Fruit fly (Drosophila melanogaster) whole organism, pupa: ENCODE data around the gene Prosbeta6.
"Not testable (repeated sequence)": the region's sequence is repeated elsewhere in the genome, so short reads cannot be mapped to it uniquely, and the experiment has no call there.

Experiments
- CG10348 ChIP-seq: fragments of 200-800 bp; sonication (Bioruptor generic); IDR thresholded peaks from 2 replicates; pipeline ENCODE4 v1.3.6; 2022; ENCODE audit warnings: missing biosample characterization, missing genetic modification characterization
- CG12605 ChIP-seq: fragments of 200-800 bp; sonication (Bioruptor generic); IDR thresholded peaks from 2 replicates; pipeline ENCODE4 v1.3.6; 2022; ENCODE audit warnings: missing biosample characterization, missing genetic modification characterization
- CG13204 ChIP-seq: fragments of 200-800 bp; sonication (Bioruptor generic); optimal IDR thresholded peaks from 2 replicates; lab custom pipeline; 2018; ENCODE audit warnings: missing biosample characterization, mild to moderate bottlenecking, missing genetic modification characterization, moderate library complexity
- CG14655 ChIP-seq: fragments of 200-800 bp; sonication (Bioruptor generic); optimal IDR thresholded peaks from 3 replicates; lab custom pipeline; 2017; ENCODE audit warnings: mild to moderate bottlenecking, missing biosample characterization, missing genetic modification reagents, missing genetic modification characterization
- CG15710 ChIP-seq: fragments of 200-800 bp; sonication (Bioruptor generic); optimal IDR thresholded peaks from 2 replicates; lab custom pipeline; 2018; ENCODE audit warnings: missing biosample characterization, mild to moderate bottlenecking, missing genetic modification characterization, moderate library complexity
- CG17806 ChIP-seq: fragments of 200-800 bp; sonication (Bioruptor generic); optimal IDR thresholded peaks from 2 replicates; lab custom pipeline; 2018; ENCODE audit warnings: missing biosample characterization, mild to moderate bottlenecking, missing genetic modification characterization, moderate library complexity
- CG32121 ChIP-seq: fragments of 200-800 bp; sonication (Bioruptor generic); IDR thresholded peaks from 2 replicates; pipeline ENCODE4 v1.3.6; 2022; ENCODE audit warnings: missing biosample characterization, missing genetic modification characterization
- CG34367 ChIP-seq: fragments of 200-800 bp; sonication (Bioruptor generic); optimal IDR thresholded peaks from 2 replicates; lab custom pipeline; 2018; ENCODE audit warnings: missing biosample characterization, mild to moderate bottlenecking, missing genetic modification characterization
- CG4496 ChIP-seq: fragments of 200-800 bp; sonication (Bioruptor generic); IDR thresholded peaks from 3 replicates; pipeline ENCODE4 v1.3.6; 2022; ENCODE audit warnings: missing biosample characterization, missing genetic modification characterization
- CG8159 ChIP-seq: fragments of 200-800 bp; sonication (Bioruptor generic); optimal IDR thresholded peaks from 3 replicates; lab custom pipeline; 2018; ENCODE audit warnings: missing biosample characterization, mild to moderate bottlenecking, missing genetic modification characterization, moderate library complexity
- CG8301 ChIP-seq: fragments of 200-800 bp; sonication (Bioruptor generic); optimal IDR thresholded peaks from 2 replicates; lab custom pipeline; 2018; ENCODE audit warnings: missing biosample characterization, mild to moderate bottlenecking, missing genetic modification characterization
- CG9948 ChIP-seq: fragments of 200-800 bp; sonication (Bioruptor generic); optimal IDR thresholded peaks from 2 replicates; lab custom pipeline; 2018; ENCODE audit warnings: missing biosample characterization, mild to moderate bottlenecking, missing genetic modification characterization, moderate library complexity
- D1 ChIP-seq: fragments of 200-800 bp; sonication (Bioruptor generic); optimal IDR thresholded peaks from 2 replicates; lab custom pipeline; 2018; ENCODE audit warnings: missing biosample characterization, mild to moderate bottlenecking, missing genetic modification characterization, moderate library complexity
- EcR ChIP-seq: fragments of 200-800 bp; sonication (Bioruptor generic); optimal IDR thresholded peaks from 3 replicates; lab custom pipeline; 2019; ENCODE audit warnings: missing biosample characterization, missing genetic modification characterization, mild to moderate bottlenecking, moderate library complexity, missing genetic modification reagents
- Ets98B ChIP-seq: fragments of 200-800 bp; sonication (Bioruptor generic); IDR thresholded peaks from 2 replicates; pipeline ENCODE4 v1.3.6; 2022; ENCODE audit warnings: missing biosample characterization, missing genetic modification characterization
- Pif1A ChIP-seq: fragments of 200-800 bp; sonication (Bioruptor generic); optimal IDR thresholded peaks from 3 replicates; lab custom pipeline; 2016; ENCODE audit warnings: missing biosample characterization, missing genetic modification characterization
- Pif1B ChIP-seq: fragments of 200-800 bp; sonication (Bioruptor generic); optimal IDR thresholded peaks from 3 replicates; lab custom pipeline; 2016; ENCODE audit warnings: missing biosample characterization, missing genetic modification characterization
- Snoo ChIP-seq: fragments of 200-800 bp; sonication (Bioruptor generic); optimal IDR thresholded peaks from 3 replicates; lab custom pipeline; 2017; ENCODE audit warnings: missing biosample characterization, mild to moderate bottlenecking, missing genetic modification characterization, inconsistent platforms
- fd96Ca ChIP-seq: fragments of 200-800 bp; sonication (Bioruptor generic); IDR thresholded peaks from 3 replicates; pipeline ENCODE4 v1.3.6; 2022; ENCODE audit warnings: missing biosample characterization, missing genetic modification characterization
- gl ChIP-seq: fragments of 200-800 bp; sonication (Bioruptor generic); optimal IDR thresholded peaks from 2 replicates; lab custom pipeline; 2018; ENCODE audit warnings: missing biosample characterization, mild to moderate bottlenecking, missing genetic modification characterization
- rn ChIP-seq: fragments of 200-800 bp; sonication (Bioruptor generic); IDR thresholded peaks from 2 replicates; pipeline ENCODE4 v1.3.6; 2022; ENCODE audit warnings: missing biosample characterization, missing genetic modification characterization

Gene Prosbeta6

DNA sequence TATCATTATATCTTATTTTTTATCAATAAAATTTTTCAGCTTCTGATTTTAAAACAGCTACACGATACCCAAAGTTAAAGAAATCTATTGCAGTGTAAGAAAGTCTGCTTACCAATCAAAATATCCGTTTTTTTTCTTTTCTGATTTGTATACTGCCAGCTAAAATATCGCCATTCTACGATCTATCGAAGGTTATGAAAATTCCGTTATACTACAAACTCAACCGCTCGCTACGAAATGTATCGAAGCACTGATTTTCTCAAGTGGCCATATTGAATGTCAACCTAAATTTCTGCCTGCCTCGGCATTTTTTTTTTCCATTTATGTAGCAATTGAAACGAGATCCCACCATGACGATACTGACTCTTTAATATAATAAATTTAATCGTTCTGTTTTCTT, 30.2 kb downstream of the Prosbeta6 start, which contains the start of gene nxf2:
Gene nxf2, minus strand, starts transcription at position 258 of the 400 bp plus-strand sequence.
- TF ChIP-seq CG32121 (GFP tag; lab: Robert Waterston, UW) = no peak
- no peak for TF ChIP-seq D1 (tag; lab: Kevin White, UChicago)
- TF ChIP-seq CG15710 (tag; lab: Kevin White, UChicago) = no peak
- no peak for TF ChIP-seq CG13204

DNA sequence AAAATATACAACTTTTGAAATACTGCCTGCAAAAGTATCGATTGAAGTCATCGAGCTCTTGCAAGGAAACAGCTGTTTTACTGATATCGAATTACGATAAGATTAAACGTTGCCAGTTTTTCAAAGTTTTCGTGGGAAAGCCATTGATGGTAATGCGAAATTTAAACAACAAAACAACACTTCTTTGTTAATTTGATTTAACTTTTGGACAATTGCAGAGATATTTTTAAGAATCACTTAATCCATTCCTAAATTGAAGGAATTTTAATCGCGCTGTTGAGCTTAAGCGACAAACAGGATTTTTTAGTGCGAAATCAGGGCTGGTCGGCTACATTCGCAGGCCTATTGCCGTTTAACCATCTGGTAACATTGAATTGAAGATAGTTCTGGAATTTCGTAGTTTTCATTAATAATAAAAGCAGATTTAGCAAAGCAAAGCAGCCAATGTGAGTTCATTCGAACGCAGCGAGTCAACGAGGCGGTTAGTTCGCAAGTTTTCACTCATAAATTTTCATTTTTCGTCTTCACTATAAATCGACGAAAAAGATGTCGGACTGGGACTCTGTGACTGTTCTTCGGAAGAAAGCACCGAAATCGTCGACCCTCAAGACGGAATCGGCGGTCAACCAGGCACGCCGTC, 35.8 kb downstream of the Prosbeta6 start, which contains the start of gene mbf1:
Gene mbf1, plus strand, starts transcription at position 130 of the 640 bp plus-strand sequence.
- TF ChIP-seq D1 (tag; lab: Kevin White, UChicago) = no peak
- TF ChIP-seq CG12605 (GFP tag; lab: Robert Waterston, UW) = no peak
- TF ChIP-seq CG17806 = no peak
- no peak for TF ChIP-seq Pif1A (GFP tag; lab: Kevin White, UChicago)
- TF ChIP-seq fd96Ca (GFP tag; lab: Robert Waterston, UW) = no peak
- no peak for TF ChIP-seq CG4496 (GFP tag; lab: Robert Waterston, UW)
- no peak for TF ChIP-seq CG34367
- TF ChIP-seq EcR (GFP tag; lab: Kevin White, UChicago) = no peak
- no peak for TF ChIP-seq CG15710 (tag; lab: Kevin White, UChicago)
- no peak for TF ChIP-seq Ets98B
- TF ChIP-seq CG14655 = no peak
- no peak for TF ChIP-seq Snoo
- TF ChIP-seq, all 21 proteins: peak for 0

DNA sequence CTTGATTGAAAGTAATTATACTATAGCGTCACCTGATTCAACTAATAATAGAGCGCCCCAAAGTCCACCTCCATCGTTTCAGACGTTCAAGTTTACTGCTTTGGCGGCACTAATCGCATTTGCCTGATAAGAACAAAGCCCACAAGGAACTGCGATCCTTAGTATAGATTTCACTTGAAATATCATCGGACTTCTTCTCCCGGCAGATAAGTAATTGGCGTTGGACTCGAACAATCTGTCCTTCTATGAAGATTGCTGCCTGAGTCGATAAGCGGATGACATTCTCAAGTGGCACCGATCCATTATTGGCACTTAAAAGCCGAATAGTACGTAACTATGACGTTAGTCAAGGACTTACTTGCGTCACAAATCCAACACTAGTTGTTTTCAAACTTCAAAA, 37.0 kb downstream of the Prosbeta6 start, which contains the start of gene Mipp1:
Gene Mipp1, minus strand, starts transcription at position 101 of the 400 bp plus-strand sequence.
- not testable (repeated sequence) for TF ChIP-seq CG15710 (tag; lab: Kevin White, UChicago); rn (GFP tag; lab: Robert Waterston, UW); fd96Ca (GFP tag; lab: Robert Waterston, UW)
- TF ChIP-seq, all 21 proteins: peak for 0; not testable (repeated sequence) for 21

DNA sequence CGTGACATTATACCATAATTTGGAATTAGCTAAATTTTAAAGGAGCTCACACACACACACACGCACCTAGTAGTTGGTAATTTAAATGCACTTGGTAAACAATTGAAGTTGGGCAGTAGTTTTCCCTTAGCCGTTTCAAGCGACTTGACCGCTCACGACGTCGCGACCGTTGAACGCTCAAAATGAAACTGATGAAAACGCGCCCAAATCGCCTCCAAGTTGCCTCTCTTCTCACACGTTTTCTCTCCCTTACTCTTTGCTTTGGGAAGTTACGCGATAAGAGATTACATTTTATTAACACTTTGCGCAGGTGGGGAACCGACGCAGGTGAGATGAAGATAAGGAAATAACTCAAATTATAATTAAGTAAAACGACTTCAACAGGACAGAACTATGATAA, 38.0 kb downstream of the Prosbeta6 start:
- TF ChIP-seq Pif1B (GFP tag; lab: Kevin White, UChicago) (no peak), CG13204 (no peak), CG15710 (tag; lab: Kevin White, UChicago) (no peak), CG10348 (GFP tag; lab: Robert Waterston, UW) (no peak), CG4496 (GFP tag; lab: Robert Waterston, UW) (no peak), CG17806 (no peak), CG32121 (GFP tag; lab: Robert Waterston, UW) (0 out of 2 replicates have a peak, but pooled peaks have one; percentile 17), CG14655 (no peak), Ets98B (peak; percentile 41; the same call in 1 of the 2 replicates)

DNA sequence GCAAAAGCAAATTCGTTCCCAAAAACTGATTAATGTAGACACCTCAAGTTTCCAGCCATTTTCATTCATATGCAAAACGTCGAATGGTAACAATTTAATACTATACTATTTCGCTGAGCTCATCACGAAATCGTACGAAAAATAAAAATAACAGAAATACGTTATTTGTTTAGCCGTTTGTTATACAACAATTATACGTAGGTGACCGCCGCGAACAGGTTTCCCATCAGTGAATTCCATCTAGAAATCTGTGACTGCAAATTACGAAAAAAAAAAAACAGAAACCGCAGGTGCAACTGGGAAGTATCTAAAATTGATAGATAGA, 38.5 kb downstream of the Prosbeta6 start:
- TF ChIP-seq Pif1A (GFP tag; lab: Kevin White, UChicago) (no peak), CG4496 (GFP tag; lab: Robert Waterston, UW) (no peak), CG12605 (GFP tag; lab: Robert Waterston, UW) (no peak), fd96Ca (GFP tag; lab: Robert Waterston, UW) (no peak), Pif1B (GFP tag; lab: Kevin White, UChicago) (no peak), gl (tag; lab: Kevin White, UChicago) (no peak), rn (GFP tag; lab: Robert Waterston, UW) (no peak), Snoo (no peak), D1 (tag; lab: Kevin White, UChicago) (no peak), EcR (GFP tag; lab: Kevin White, UChicago) (no peak), CG8301 (no peak), CG15710 (tag; lab: Kevin White, UChicago) (no peak), CG14655 (no peak), CG9948 (no peak), CG17806 (no peak), CG8159 (tag; lab: Kevin White, UChicago) (no peak), Ets98B (no peak), CG32121 (GFP tag; lab: Robert Waterston, UW) (no peak)

DNA sequence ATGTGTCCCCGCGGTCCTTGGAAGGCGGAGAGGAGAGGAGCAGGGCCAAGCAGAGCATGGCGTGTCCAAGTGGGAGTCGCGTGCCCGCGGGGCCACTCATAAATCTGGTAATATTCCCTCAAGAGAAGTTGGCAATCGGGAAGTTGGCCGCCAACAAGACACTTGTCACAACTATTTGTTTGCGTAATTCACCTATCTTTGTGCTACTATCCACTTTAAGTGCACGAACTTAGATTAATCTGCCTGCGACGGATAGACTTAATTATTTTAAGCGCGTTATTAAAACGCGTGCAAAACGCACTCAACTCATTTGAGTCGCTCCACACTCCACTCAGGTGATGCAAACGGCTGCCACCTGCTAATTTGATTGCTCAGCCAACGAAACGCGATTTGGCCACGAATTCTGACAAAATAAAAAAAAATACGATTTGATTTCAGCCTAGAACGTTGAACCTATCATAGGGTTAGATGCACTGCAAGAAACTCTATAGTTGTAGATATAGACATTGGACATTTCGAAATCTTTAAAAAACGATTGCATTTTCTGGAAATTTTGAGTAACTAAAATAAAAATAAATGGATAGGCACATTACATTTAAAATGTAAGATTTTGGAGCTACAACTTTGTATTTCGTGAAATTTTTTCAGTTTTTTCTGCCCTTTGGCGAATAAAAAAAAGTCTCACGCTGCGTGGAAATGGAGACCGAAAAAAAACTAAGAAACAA, 39.0 kb downstream of the Prosbeta6 start:
- TF ChIP-seq Pif1A (GFP tag; lab: Kevin White, UChicago) = no peak
- TF ChIP-seq CG4496 (GFP tag; lab: Robert Waterston, UW) = 0 out of 3 replicates have a peak, but pooled peaks have one; percentile 6
- TF ChIP-seq CG8301 = peak; percentile 7

DNA sequence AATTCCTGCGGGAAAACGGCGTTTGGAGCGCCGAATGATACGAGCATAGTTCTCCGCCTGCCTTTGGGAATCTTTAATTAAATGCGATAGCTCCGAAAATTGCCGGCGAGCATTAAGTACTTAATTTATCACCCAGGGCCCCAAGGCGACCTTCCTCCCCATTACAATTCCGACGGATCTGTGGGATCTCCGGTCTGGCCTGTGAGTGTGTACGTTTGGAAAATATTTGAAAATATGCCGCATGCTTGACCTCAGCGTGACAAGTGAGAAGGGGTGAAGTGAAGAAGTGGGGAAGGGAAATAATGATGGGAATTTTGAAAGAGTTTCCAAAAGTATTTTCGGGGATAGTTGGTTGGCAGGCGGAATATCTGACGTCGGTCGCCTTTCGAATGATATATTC, 40.8 kb downstream of the Prosbeta6 start:
- TF ChIP-seq CG32121 (GFP tag; lab: Robert Waterston, UW) = no peak
- TF ChIP-seq CG14655 = no peak
